Fruit fly (Drosophila melanogaster): ENCODE data around the gene C3G.
A peak's percentile ranks its signal among the peaks of the same experiment; 100 is the strongest.

C3G gene

dm6 chrX:6794190-6794589 lies 9.2 kb downstream of the C3G start (continued):
- TF ChIP-seq B-H2 (GFP tag; optimal IDR thresholded peaks at IDR 0.05) (no peak), CG13287 (GFP tag; IDR thresholded peaks at IDR 0.05; ENCODE audit: partially characterized antibody) (no peak), Jarid2 (GFP tag; optimal IDR thresholded peaks at IDR 0.05) (peak; percentile 51), CG9876 (GFP tag; optimal IDR thresholded peaks at IDR 0.05) (peak; percentile 61), HHEX (GFP tag; optimal IDR thresholded peaks at IDR 0.05) (peak; percentile 81), Bgb (GFP tag; IDR thresholded peaks at IDR 0.05; ENCODE audit: partially characterized antibody) (no peak), lilli (GFP tag; optimal IDR thresholded peaks at IDR 0.05) (peak; percentile 84), dmrt11E (tag; optimal IDR thresholded peaks at IDR 0.05) (peak; percentile 42), vvl (GFP tag; IDR thresholded peaks at IDR 0.05) (peak; percentile 90), CG7786 (GFP tag; optimal IDR thresholded peaks at IDR 0.05) (peak; percentile 80), stc (GFP tag; IDR thresholded peaks at IDR 0.05) (peak; percentile 83), az2 (GFP tag; optimal IDR thresholded peaks at IDR 0.05) (peak; percentile 83), CG7928 (GFP tag; optimal IDR thresholded peaks at IDR 0.05) (peak; percentile 36), CG14050 (GFP tag; IDR thresholded peaks at IDR 0.05) (peak; percentile 87), CG8281 (tag; optimal IDR thresholded peaks at IDR 0.05) (peak; percentile 77), CG3838 (GFP tag; optimal IDR thresholded peaks at IDR 0.05) (peak; percentile 26), D19B (GFP tag; optimal IDR thresholded peaks at IDR 0.05) (peak; percentile 72), YL-1 (GFP tag; optimal IDR thresholded peaks at IDR 0.05) (peak; percentile 18), CG2712 (tag; optimal IDR thresholded peaks at IDR 0.05) (peak; percentile 76), Hmr (GFP tag; optimal IDR thresholded peaks at IDR 0.05) (peak; percentile 81), CG16813 (GFP tag; IDR thresholded peaks at IDR 0.05; ENCODE audit: partially characterized antibody) (no peak), CG5180 (GFP tag; optimal IDR thresholded peaks at IDR 0.05) (peak; percentile 65), Bdp1 (GFP tag; optimal IDR thresholded peaks at IDR 0.05) (peak; percentile 55), CG14860 (GFP tag; IDR thresholded peaks at IDR 0.05; ENCODE audit: partially characterized antibody) (no peak), gce (GFP tag; IDR thresholded peaks at IDR 0.05) (peak; percentile 75), Xbp1 (GFP tag; optimal IDR thresholded peaks at IDR 0.05) (peak; percentile 86), CG10654 (GFP tag; optimal IDR thresholded peaks at IDR 0.05) (peak; percentile 74), CG7963 (GFP tag; IDR thresholded peaks at IDR 0.05; ENCODE audit: partially characterized antibody) (no peak), Vsx1 (GFP tag; optimal IDR thresholded peaks at IDR 0.05) (peak; percentile 56), CG30020 (tag; optimal IDR thresholded peaks at IDR 0.05) (no peak), repo (GFP tag; optimal IDR thresholded peaks at IDR 0.05) (peak; percentile 78), Asciz (GFP tag; optimal IDR thresholded peaks at IDR 0.05) (peak; percentile 73), CG6254 (GFP tag; optimal IDR thresholded peaks at IDR 0.05) (peak; percentile 46), CG6175 (GFP tag; IDR thresholded peaks at IDR 0.05) (peak; percentile 53; the same call in 1 of the 3 replicates), Scr (GFP tag; IDR thresholded peaks at IDR 0.05; ENCODE audit: partially characterized antibody) (no peak), NC2α (GFP tag; optimal IDR thresholded peaks at IDR 0.05) (peak; percentile 31), lola (GFP tag; optimal IDR thresholded peaks at IDR 0.05) (peak in 1 of 3 experiments; percentile 50), CG6854 (GFP tag; optimal IDR thresholded peaks at IDR 0.05) (peak; percentile 67), Pdp1 (GFP tag; optimal IDR thresholded peaks at IDR 0.05) (peak; percentile 72 to 76), CG7357 (GFP tag; IDR thresholded peaks at IDR 0.05) (peak; percentile 67; the same call in 2 of the 3 replicates), zfh2 (GFP tag; optimal IDR thresholded peaks at IDR 0.05) (peak; percentile 84), jumu (GFP tag; optimal IDR thresholded peaks at IDR 0.05) (peak; percentile 50), HmgZ (tag; optimal IDR thresholded peaks at IDR 0.05) (peak; percentile 81), fru (optimal IDR thresholded peaks at IDR 0.05) (no peak), prd (optimal IDR thresholded peaks at IDR 0.05) (no peak), prd (GFP tag; IDR thresholded peaks at IDR 0.05) (peak; percentile 88), CG8359 (GFP tag; optimal IDR thresholded peaks at IDR 0.05; ENCODE audit: borderline replicate concordance) (no peak), mld (GFP tag; IDR thresholded peaks at IDR 0.05; ENCODE audit: partially characterized antibody) (no peak), fd96Cb (tag; optimal IDR thresholded peaks at IDR 0.05) (peak; percentile 79), Meics (GFP tag; optimal IDR thresholded peaks at IDR 0.05) (peak; percentile 85)

Data from whole organism, embryonic.